Fruit fly (Drosophila melanogaster) whole organism: ENCODE data around the gene CG15369.

Source experiments
- CG8478 ChIP-seq: fragments of >200 bp; optimal IDR thresholded peaks from 2 replicates; lab custom pipeline; 2018; ENCODE audit warnings: inconsistent platforms
- Dll ChIP-seq: fragments of >200 bp; optimal IDR thresholded peaks from 2 replicates; lab custom pipeline; 2017
- pan ChIP-seq: fragments of >200 bp; optimal IDR thresholded peaks from 2 replicates; lab custom pipeline; 2017
- psq ChIP-seq: fragments of >200 bp; optimal IDR thresholded peaks from 2 replicates; lab custom pipeline; 2017
- usp ChIP-seq: fragments of >200 bp; optimal IDR thresholded peaks from 2 replicates; lab custom pipeline; 2017; ENCODE audit warnings: missing biosample characterization, missing genetic modification characterization, mixed read lengths

DNA sequence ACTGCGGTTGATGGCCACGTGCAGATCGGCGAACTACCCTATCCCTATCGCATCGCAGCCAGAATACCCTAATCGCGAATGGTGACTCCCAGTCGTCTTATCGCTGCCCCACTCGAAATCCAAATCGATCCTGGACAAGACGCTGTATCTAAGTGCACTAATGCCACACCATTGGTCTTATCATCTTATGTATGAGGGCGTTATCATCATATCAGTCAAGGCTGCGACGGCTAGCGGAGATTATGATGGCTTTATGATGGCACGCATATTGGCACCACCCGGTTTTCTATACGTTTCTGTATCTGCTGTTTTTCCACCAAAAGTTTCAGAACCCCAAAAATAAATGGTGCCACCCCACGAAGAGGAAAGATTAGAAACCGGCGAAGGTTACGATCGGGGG, 16.4 kb upstream of the CG15369 start:
- TF ChIP-seq CG8478 (lab: Kevin White, UChicago) (no peak), psq (lab: Kevin White, UChicago) (no peak), Dll (lab: Kevin White, UChicago) (no peak), pan (lab: Kevin White, UChicago) (no peak), usp (GFP tag; lab: Kevin White, UChicago) (no peak)
